Worm (Caenorhabditis elegans) whole organism, L2 larva: ENCODE results near the gene C39B10.7.

Source experiments
- C34F6.9 ChIP-seq: fragments of 150-350 bp; optimal IDR thresholded peaks from 2 replicates; lab custom pipeline; 2014; ENCODE audit warnings: missing biosample characterization, missing genetic modification characterization
- F13H6.1 ChIP-seq: sonication (generic microtip); optimal IDR thresholded peaks from 2 replicates; lab custom pipeline; 2016; ENCODE audit warnings: missing genetic modification characterization, missing compliant biosample characterization
- R02D3.7 ChIP-seq: fragments of 150-350 bp; optimal IDR thresholded peaks from 2 replicates; lab custom pipeline; 2014; ENCODE audit warnings: missing biosample characterization, missing genetic modification characterization
- alr-1 ChIP-seq: fragments of 150-350 bp; optimal IDR thresholded peaks from 2 replicates; lab custom pipeline; 2014; ENCODE audit warnings: missing biosample characterization, missing genetic modification characterization
- ama-1 ChIP-seq: fragments of 150-350 bp; optimal IDR thresholded peaks from 2 replicates; lab custom pipeline; 2018; ENCODE audit warnings: inconsistent platforms
- blmp-1 ChIP-seq: sonication (generic microtip); optimal IDR thresholded peaks from 2 replicates; lab custom pipeline; 2017; ENCODE audit warnings: missing genetic modification characterization, mild to moderate bottlenecking, missing compliant biosample characterization, antibody characterized with exemption, moderate library complexity; ENCODE audit not compliant: insufficient read depth
- ceh-16 ChIP-seq: fragments of 150-350 bp; optimal IDR thresholded peaks from 2 replicates; lab custom pipeline; 2014; ENCODE audit warnings: missing biosample characterization, missing genetic modification characterization
- ceh-82 ChIP-seq: fragments of 150-350 bp; optimal IDR thresholded peaks from 2 replicates; lab custom pipeline; 2014; ENCODE audit warnings: missing biosample characterization, missing genetic modification characterization
- crh-2 ChIP-seq: sonication (generic microtip); optimal IDR thresholded peaks from 2 replicates; lab custom pipeline; 2017; ENCODE audit warnings: missing biosample characterization, missing genetic modification characterization
- dmd-4 ChIP-seq: sonication (generic microtip); optimal IDR thresholded peaks from 2 replicates; lab custom pipeline; 2017; ENCODE audit warnings: missing biosample characterization, missing genetic modification characterization
- egl-27 ChIP-seq: sonication (generic microtip); optimal IDR thresholded peaks from 3 replicates; lab custom pipeline; 2017; ENCODE audit warnings: missing biosample characterization, missing genetic modification reagents, missing genetic modification characterization
- elt-1 ChIP-seq: fragments of 150-350 bp; optimal IDR thresholded peaks from 2 replicates; lab custom pipeline; 2014; ENCODE audit warnings: missing biosample characterization, missing genetic modification characterization
- elt-3 ChIP-seq: sonication (generic microtip); optimal IDR thresholded peaks from 2 replicates; lab custom pipeline; 2017; ENCODE audit warnings: missing biosample characterization, missing genetic modification characterization
- fos-1 ChIP-seq: fragments of 150-350 bp; optimal IDR thresholded peaks from 2 replicates; lab custom pipeline; 2014; ENCODE audit warnings: missing biosample characterization, missing genetic modification characterization
- gmeb-1 ChIP-seq: fragments of 150-350 bp; optimal IDR thresholded peaks from 2 replicates; lab custom pipeline; 2014; ENCODE audit warnings: missing biosample characterization, missing genetic modification characterization
- lin-13 ChIP-seq: fragments of 150-350 bp; optimal IDR thresholded peaks from 2 replicates; lab custom pipeline; 2014; ENCODE audit warnings: missing biosample characterization, missing genetic modification reagents, missing genetic modification characterization
- lsy-2 ChIP-seq, 2 experiments: fragments of 150-350 bp in 1 of 2; sonication (generic microtip) in 1 of 2; optimal IDR thresholded peaks; 2 replicates each; lab custom pipeline; 2014 to 2017; ENCODE audit warnings: missing biosample characterization in 2 of 2, missing genetic modification characterization in 2 of 2
- mab-5 ChIP-seq: fragments of 150-350 bp; optimal IDR thresholded peaks from 2 replicates; lab custom pipeline; 2014; ENCODE audit warnings: missing biosample characterization, missing genetic modification characterization
- mbf-1 ChIP-seq: sonication (generic microtip); optimal IDR thresholded peaks from 2 replicates; lab custom pipeline; 2017; ENCODE audit warnings: missing biosample characterization, missing genetic modification characterization
- mdl-1 ChIP-seq, 2 experiments: fragments of 150-350 bp in 1 of 2; sonication (generic microtip) in 1 of 2; optimal IDR thresholded peaks; 2 replicates each; lab custom pipeline; 2017; ENCODE audit warnings: missing biosample characterization in 2 of 2, missing genetic modification characterization in 2 of 2
- nhr-12 ChIP-seq: fragments of 150-350 bp; optimal IDR thresholded peaks from 2 replicates; lab custom pipeline; 2014; ENCODE audit warnings: missing biosample characterization, missing genetic modification characterization
- nhr-129 ChIP-seq: fragments of 150-350 bp; optimal IDR thresholded peaks from 2 replicates; lab custom pipeline; 2014; ENCODE audit warnings: missing biosample characterization, missing genetic modification characterization
- nhr-21 ChIP-seq: fragments of 150-350 bp; optimal IDR thresholded peaks from 2 replicates; lab custom pipeline; 2014; ENCODE audit warnings: missing biosample characterization, missing genetic modification characterization
- nhr-23 ChIP-seq: fragments of 150-350 bp; optimal IDR thresholded peaks from 2 replicates; lab custom pipeline; 2014; ENCODE audit warnings: missing biosample characterization, missing genetic modification reagents, missing genetic modification characterization
- nhr-237 ChIP-seq: fragments of 150-350 bp; optimal IDR thresholded peaks from 2 replicates; lab custom pipeline; 2014; ENCODE audit warnings: missing biosample characterization, missing genetic modification characterization
- nhr-25 ChIP-seq: fragments of 150-350 bp; sonication (generic microtip); optimal IDR thresholded peaks from 3 replicates; lab custom pipeline; 2014; ENCODE audit warnings: missing biosample characterization, missing genetic modification characterization
- peb-1 ChIP-seq: fragments of 150-350 bp; optimal IDR thresholded peaks from 2 replicates; lab custom pipeline; 2014; ENCODE audit warnings: missing biosample characterization, missing genetic modification characterization
- skn-1 ChIP-seq: sonication (generic microtip); optimal IDR thresholded peaks from 2 replicates; lab custom pipeline; 2017; ENCODE audit warnings: missing biosample characterization, missing genetic modification characterization
- sma-3 ChIP-seq: sonication (generic microtip); optimal IDR thresholded peaks from 2 replicates; lab custom pipeline; 2016; ENCODE audit warnings: missing genetic modification reagents, missing genetic modification characterization, missing compliant biosample characterization
- unc-39 ChIP-seq: fragments of 150-350 bp; optimal IDR thresholded peaks from 2 replicates; lab custom pipeline; 2014; ENCODE audit warnings: missing biosample characterization, missing genetic modification characterization
- unc-62 ChIP-seq: fragments of 150-350 bp; optimal IDR thresholded peaks from 2 replicates; lab custom pipeline; 2014; ENCODE audit warnings: missing biosample characterization, missing genetic modification reagents, missing genetic modification characterization
- zag-1 ChIP-seq: fragments of 150-350 bp; optimal IDR thresholded peaks from 2 replicates; lab custom pipeline; 2014; ENCODE audit warnings: missing biosample characterization, missing genetic modification characterization
- ztf-1 ChIP-seq: fragments of 200-800 bp; sonication (Bioruptor generic); conservative IDR thresholded peaks from 2 replicates; pipeline ENCODE4 v1.3.6; 2022; ENCODE audit warnings: missing genetic modification characterization, missing compliant biosample characterization
- ztf-4 ChIP-seq: fragments of 150-350 bp; optimal IDR thresholded peaks from 2 replicates; lab custom pipeline; 2014; ENCODE audit warnings: missing biosample characterization, missing genetic modification characterization

Gene C39B10.7

ce11 chrX:10491044-10491443 is 14.4 kb downstream of the C39B10.7 start, which contains the start of gene C33D3.5:
TSS of gene C33D3.5 (plus strand) at chrX:10491344.
- TF ChIP-seq egl-27 (no peak), elt-1 (tag; lab: Kevin White, UChicago) (no peak), crh-2 (tag; lab: Kevin White, UChicago) (no peak), nhr-12 (tag; lab: Kevin White, UChicago) (no peak), R02D3.7 (tag; lab: Kevin White, UChicago) (no peak), ztf-4 (tag; lab: Kevin White, UChicago) (no peak), C34F6.9 (no peak), gmeb-1 (tag; lab: Kevin White, UChicago) (no peak), unc-62 (GFP tag; lab: Kevin White, UChicago) (no peak), F13H6.1 (no peak), nhr-23 (tag; lab: Kevin White, UChicago) (no peak), unc-39 (tag; lab: Kevin White, UChicago) (no peak), nhr-129 (tag; lab: Kevin White, UChicago) (no peak), blmp-1 (tag; lab: Kevin White, UChicago) (no peak), ceh-82 (tag; lab: Kevin White, UChicago) (no peak), mbf-1 (no peak), skn-1 (no peak), peb-1 (tag; lab: Kevin White, UChicago) (no peak)

ce11 chrX:10491875-10492523 is 15.3 kb downstream of the C39B10.7 start:
- TF ChIP-seq lin-13 (no peak), ztf-1 (GFP tag; lab: Robert Waterston, UW) (no peak), mab-5 (tag; lab: Kevin White, UChicago) (no peak), nhr-25 (tag; lab: Kevin White, UChicago) (no peak), R02D3.7 (tag; lab: Kevin White, UChicago) (no peak), peb-1 (tag; lab: Kevin White, UChicago) (no peak), nhr-21 (tag; lab: Kevin White, UChicago) (no peak), unc-62 (GFP tag; lab: Kevin White, UChicago) (no peak), ama-1 (lab: Kevin White, UChicago) (no peak), ceh-16 (no peak)

ce11 chrX:10499590-10499989 is 22.9 kb downstream of the C39B10.7 start, which contains the start of gene vab-3:
TSS of gene vab-3 (plus strand) at chrX:10499890.
- no peak for TF ChIP-seq C34F6.9

- TF ChIP-seq sma-3 (GFP tag; lab: Kevin White, UChicago) (no peak), mab-5 (tag; lab: Kevin White, UChicago) (no peak), F13H6.1 (no peak), nhr-237 (tag; lab: Kevin White, UChicago) (no peak), peb-1 (tag; lab: Kevin White, UChicago) (no peak), zag-1 (tag; lab: Kevin White, UChicago) (no peak), alr-1 (tag; lab: Kevin White, UChicago) (no peak), lsy-2 (tag; optimal IDR thresholded peaks at IDR 0.05; lab: Kevin White, UChicago) (no peak), mdl-1 (tag; optimal IDR thresholded peaks at IDR 0.05; lab: Kevin White, UChicago) (no peak), ceh-82 (tag; lab: Kevin White, UChicago) (no peak), skn-1 (no peak), nhr-129 (tag; lab: Kevin White, UChicago) (no peak), fos-1 (tag; lab: Kevin White, UChicago) (no peak), elt-3 (tag; lab: Kevin White, UChicago) (no peak), elt-1 (tag; lab: Kevin White, UChicago) (no peak), dmd-4 (tag; lab: Kevin White, UChicago) (no peak), unc-62 (GFP tag; lab: Kevin White, UChicago) (no peak)
Measured at ce11 chrX:10503393-10503792, 26.7 kb downstream of the C39B10.7 start.

ce11 chrX:10505193-10505592 is 28.5 kb downstream of the C39B10.7 start:
- TF ChIP-seq lsy-2 (tag; optimal IDR thresholded peaks at IDR 0.05; lab: Kevin White, UChicago) (peak in 1 of 2 experiments; percentile 42), elt-3 (tag; lab: Kevin White, UChicago) (no peak)
